Fruit fly (Drosophila melanogaster): ENCODE results near the gene Pfdn5.

dm6 chr3R:22455335-22455985, 31.4 kb upstream of the Pfdn5 start:
- TF ChIP-seq dmrt99B (tag; optimal IDR thresholded peaks at IDR 0.05) (no peak), Vsx1 (GFP tag; optimal IDR thresholded peaks at IDR 0.05) (no peak), dimm (GFP tag; IDR thresholded peaks at IDR 0.05) (no peak), CG8089 (GFP tag; optimal IDR thresholded peaks at IDR 0.05) (no peak), CG7987 (GFP tag; optimal IDR thresholded peaks at IDR 0.05) (no peak), az2 (GFP tag; optimal IDR thresholded peaks at IDR 0.05) (no peak), Asciz (GFP tag; optimal IDR thresholded peaks at IDR 0.05) (no peak), yki (optimal IDR thresholded peaks at IDR 0.05) (no peak), CG4707 (GFP tag; optimal IDR thresholded peaks at IDR 0.05) (no peak), en (GFP tag; optimal IDR thresholded peaks at IDR 0.05) (no peak), sc (optimal IDR thresholded peaks at IDR 0.05) (no peak), sc (GFP tag; optimal IDR thresholded peaks at IDR 0.05) (no peak), CG6254 (GFP tag; optimal IDR thresholded peaks at IDR 0.05) (no peak), bab2 (GFP tag; optimal IDR thresholded peaks at IDR 0.05) (no peak), Hr78 (GFP tag; optimal IDR thresholded peaks at IDR 0.05) (no peak)

Data from whole organism, embryonic.